Fruit fly (Drosophila melanogaster) whole organism, embryonic: Measurements from ENCODE around the gene Ppat-Dpck.

Source experiments
- Aef1 ChIP-seq: fragments of 200-800 bp; sonication (Bioruptor generic); IDR thresholded peaks from 3 replicates; pipeline ENCODE4 v1.3.6; 2022; ENCODE audit warnings: missing biosample characterization, missing genetic modification characterization
- Antp ChIP-seq: fragments of 200-800 bp; sonication (Bioruptor generic); optimal IDR thresholded peaks from 3 replicates; lab custom pipeline; 2016; ENCODE audit warnings: missing biosample characterization, missing genetic modification characterization
- B-H2 ChIP-seq: fragments of 200-800 bp; sonication (Bioruptor generic); optimal IDR thresholded peaks from 2 replicates; lab custom pipeline; 2018; ENCODE audit warnings: missing biosample characterization, mild to moderate bottlenecking, missing genetic modification characterization
- CG10209 ChIP-seq: fragments of 200-800 bp; sonication (Bioruptor generic); optimal IDR thresholded peaks from 3 replicates; lab custom pipeline; 2017; ENCODE audit warnings: missing biosample characterization, mild to moderate bottlenecking, missing genetic modification characterization, missing genetic modification reagents
- CG10959 ChIP-seq: fragments of 200-800 bp; sonication (Bioruptor generic); IDR thresholded peaks from 2 replicates; pipeline ENCODE4 v1.3.6; 2022; ENCODE audit warnings: missing biosample characterization, missing genetic modification characterization
- CG11247 ChIP-seq: fragments of 200-800 bp; sonication (Bioruptor generic); IDR thresholded peaks from 2 replicates; pipeline ENCODE4 v1.3.6; 2022; ENCODE audit warnings: missing biosample characterization, missing genetic modification characterization
- CG12104 ChIP-seq: fragments of 200-800 bp; sonication (Bioruptor generic); optimal IDR thresholded peaks from 3 replicates; lab custom pipeline; 2016; ENCODE audit warnings: missing biosample characterization, missing genetic modification characterization
- CG12391 ChIP-seq: fragments of 200-800 bp; sonication (Bioruptor generic); optimal IDR thresholded peaks from 3 replicates; lab custom pipeline; 2018; ENCODE audit warnings: missing biosample characterization, mild to moderate bottlenecking, missing genetic modification characterization, moderate library complexity
- CG12659 ChIP-seq: fragments of 200-800 bp; sonication (Bioruptor generic); optimal IDR thresholded peaks from 3 replicates; lab custom pipeline; 2017; ENCODE audit warnings: mild to moderate bottlenecking, missing biosample characterization, missing genetic modification reagents, missing genetic modification characterization
- CG14050 ChIP-seq: fragments of 200-800 bp; sonication (Bioruptor generic); IDR thresholded peaks from 3 replicates; pipeline ENCODE4 v1.3.6; 2022; ENCODE audit warnings: missing biosample characterization, missing genetic modification characterization
- CG14710 ChIP-seq: fragments of 200-800 bp; sonication (Bioruptor generic); optimal IDR thresholded peaks from 3 replicates; lab custom pipeline; 2019; ENCODE audit warnings: missing biosample characterization, mild to moderate bottlenecking, missing genetic modification characterization, moderate library complexity
- CG16779 ChIP-seq: fragments of 200-800 bp; sonication (Bioruptor generic); IDR thresholded peaks from 2 replicates; pipeline ENCODE4 v1.3.6; 2022; ENCODE audit warnings: missing biosample characterization, missing genetic modification characterization
- CG17328 ChIP-seq: fragments of 200-800 bp; sonication (Bioruptor generic); IDR thresholded peaks from 2 replicates; pipeline ENCODE4 v1.3.6; 2022; ENCODE audit warnings: missing biosample characterization, missing genetic modification characterization
- CG30403 ChIP-seq: fragments of 200-800 bp; sonication (Bioruptor generic); optimal IDR thresholded peaks from 3 replicates; lab custom pipeline; 2016; ENCODE audit warnings: missing biosample characterization, missing genetic modification characterization
- CG31388 ChIP-seq: fragments of 200-800 bp; sonication (Bioruptor generic); optimal IDR thresholded peaks from 2 replicates; lab custom pipeline; 2016; ENCODE audit warnings: missing biosample characterization, missing genetic modification characterization
- CG32532 ChIP-seq: fragments of 200-800 bp; sonication (Bioruptor generic); IDR thresholded peaks from 2 replicates; pipeline ENCODE4 v1.3.6; 2022; ENCODE audit warnings: missing biosample characterization, missing genetic modification characterization
- CG4328 ChIP-seq: fragments of 200-800 bp; sonication (Bioruptor generic); optimal IDR thresholded peaks from 3 replicates; lab custom pipeline; 2017; ENCODE audit warnings: missing biosample characterization, missing genetic modification reagents, missing genetic modification characterization
- CG4404 ChIP-seq: fragments of 200-800 bp; sonication (Bioruptor generic); IDR thresholded peaks from 2 replicates; pipeline ENCODE4 v1.3.6; 2022; ENCODE audit warnings: missing biosample characterization, missing genetic modification characterization
- CG8924 ChIP-seq: fragments of 200-800 bp; optimal IDR thresholded peaks from 3 replicates; lab custom pipeline; 2019; ENCODE audit warnings: missing biosample characterization, mild to moderate bottlenecking, missing genetic modification characterization, moderate library complexity
- CG9609 ChIP-seq: fragments of 200-800 bp; sonication (Bioruptor generic); optimal IDR thresholded peaks from 3 replicates; lab custom pipeline; 2016; ENCODE audit warnings: missing biosample characterization, missing genetic modification characterization
- D19B ChIP-seq: fragments of 200-800 bp; sonication (Bioruptor generic); optimal IDR thresholded peaks from 2 replicates; lab custom pipeline; 2017; ENCODE audit warnings: missing biosample characterization, mild to moderate bottlenecking, missing genetic modification characterization
- Ets65A ChIP-seq: fragments of 200-800 bp; sonication (Bioruptor generic); peaks from one replicate; lab custom pipeline; 2016; ENCODE audit warnings: missing biosample characterization, missing genetic modification characterization
- Gug ChIP-seq: fragments of 200-800 bp; sonication (Bioruptor generic); IDR thresholded peaks from 4 replicates; pipeline ENCODE4 v1.3.6; 2022; ENCODE audit warnings: missing biosample characterization, missing genetic modification characterization
- H15 ChIP-seq: fragments of 200-800 bp; sonication (Bioruptor generic); IDR thresholded peaks from 3 replicates; pipeline ENCODE4 v1.3.6; 2022; ENCODE audit warnings: missing biosample characterization, missing genetic modification characterization
- MESR4 ChIP-seq: fragments of 200-800 bp; sonication (Bioruptor generic); optimal IDR thresholded peaks from 2 replicates; lab custom pipeline; 2018; ENCODE audit warnings: missing biosample characterization, mild to moderate bottlenecking, missing genetic modification characterization, moderate library complexity
- Med ChIP-seq: fragments of 200-800 bp; sonication (Bioruptor generic); peaks from one replicate; lab custom pipeline; 2016; ENCODE audit warnings: missing biosample characterization, missing genetic modification characterization, mild to moderate bottlenecking, inconsistent platforms, moderate library complexity
- Mes4 ChIP-seq: fragments of 200-800 bp; sonication (Bioruptor generic); optimal IDR thresholded peaks from 2 replicates; lab custom pipeline; 2016; ENCODE audit warnings: missing biosample characterization, missing genetic modification characterization
- Nf-YC ChIP-seq: fragments of 200-800 bp; optimal IDR thresholded peaks from 3 replicates; lab custom pipeline; 2019; ENCODE audit warnings: missing biosample characterization, mild to moderate bottlenecking, missing genetic modification characterization, moderate library complexity
- Opbp ChIP-seq: fragments of 200-800 bp; sonication (Bioruptor generic); IDR thresholded peaks from 3 replicates; pipeline ENCODE4 v1.3.6; 2022; ENCODE audit warnings: missing biosample characterization, missing genetic modification characterization; ENCODE audit not compliant: partially characterized antibody
- Ptx1 ChIP-seq: fragments of 200-800 bp; sonication (Bioruptor generic); IDR thresholded peaks from 2 replicates; pipeline ENCODE4 v1.3.6; 2022; ENCODE audit warnings: missing biosample characterization, missing genetic modification characterization
- Sox100B ChIP-seq: fragments of 200-800 bp; sonication (Bioruptor generic); optimal IDR thresholded peaks from 3 replicates; lab custom pipeline; 2018; ENCODE audit warnings: missing biosample characterization, mild to moderate bottlenecking, missing genetic modification characterization
- Ssrp ChIP-seq: fragments of 200-800 bp; sonication (Bioruptor generic); optimal IDR thresholded peaks from 2 replicates; lab custom pipeline; 2018; ENCODE audit warnings: missing biosample characterization, mild to moderate bottlenecking, missing genetic modification characterization, moderate library complexity
- Xbp1 ChIP-seq: fragments of 200-800 bp; sonication (Bioruptor generic); optimal IDR thresholded peaks from 3 replicates; lab custom pipeline; 2016; ENCODE audit warnings: missing biosample characterization, mild to moderate bottlenecking, missing genetic modification characterization
- Xrp1 ChIP-seq: fragments of 200-800 bp; sonication (Bioruptor generic); IDR thresholded peaks from 2 replicates; pipeline ENCODE4 v1.3.6; 2022; ENCODE audit warnings: missing biosample characterization, missing genetic modification characterization
- ara ChIP-seq: fragments of 200-800 bp; sonication (Bioruptor generic); IDR thresholded peaks from 2 replicates; pipeline ENCODE4 v1.3.6; 2022; ENCODE audit warnings: missing biosample characterization, missing genetic modification characterization
- ash1 ChIP-seq: fragments of 200-800 bp; sonication (Bioruptor generic); optimal IDR thresholded peaks from 2 replicates; lab custom pipeline; 2018; ENCODE audit warnings: missing biosample characterization, mild to moderate bottlenecking, missing genetic modification characterization
- bsh ChIP-seq, 2 experiments: fragments of 200-800 bp; sonication (Bioruptor generic); optimal IDR thresholded peaks; 2 replicates each; lab custom pipeline; 2017 to 2018; ENCODE audit warnings: mild to moderate bottlenecking in 2 of 2, missing biosample characterization in 2 of 2, missing genetic modification characterization in 2 of 2, moderate library complexity in 1 of 2
- chif ChIP-seq, 2 experiments: fragments of 200-800 bp; sonication (Bioruptor generic); optimal IDR thresholded peaks; 3 replicates each; lab custom pipeline; 2016; ENCODE audit warnings: missing biosample characterization in 2 of 2, missing genetic modification characterization in 2 of 2
- ci ChIP-seq: fragments of 200-800 bp; sonication (Bioruptor generic); IDR thresholded peaks from 3 replicates; pipeline ENCODE4 v1.3.6; 2022; ENCODE audit warnings: missing biosample characterization, missing genetic modification characterization
- dan ChIP-seq: fragments of 200-800 bp; sonication (Bioruptor generic); IDR thresholded peaks from 2 replicates; pipeline ENCODE4 v1.3.6; 2022; ENCODE audit warnings: missing biosample characterization, missing genetic modification characterization
- disco-r ChIP-seq: fragments of 200-800 bp; sonication (Bioruptor generic); optimal IDR thresholded peaks from 2 replicates; lab custom pipeline; 2016; ENCODE audit warnings: missing biosample characterization, missing genetic modification characterization
- dmrt11E ChIP-seq: fragments of 200-800 bp; sonication (Bioruptor generic); optimal IDR thresholded peaks from 3 replicates; lab custom pipeline; 2018; ENCODE audit warnings: missing biosample characterization, mild to moderate bottlenecking, missing genetic modification characterization, moderate library complexity
- ems ChIP-seq: fragments of 200-800 bp; sonication (Bioruptor generic); optimal IDR thresholded peaks from 3 replicates; lab custom pipeline; 2016; ENCODE audit warnings: missing biosample characterization, missing genetic modification characterization
- gro ChIP-seq: fragments of 200-800 bp; sonication (Bioruptor generic); optimal IDR thresholded peaks from 2 replicates; lab custom pipeline; 2016; ENCODE audit warnings: missing biosample characterization, missing genetic modification characterization
- hb ChIP-seq: fragments of 200-800 bp; sonication (Bioruptor generic); IDR thresholded peaks from 3 replicates; pipeline ENCODE4 v1.3.6; 2022; ENCODE audit warnings: missing biosample characterization, missing genetic modification characterization; ENCODE audit not compliant: partially characterized antibody
- jigr1 ChIP-seq: fragments of 200-800 bp; sonication (Bioruptor generic); IDR thresholded peaks from 3 replicates; pipeline ENCODE4 v1.3.6; 2022; ENCODE audit warnings: missing biosample characterization, missing genetic modification characterization
- lmd ChIP-seq: fragments of 200-800 bp; sonication (Bioruptor generic); IDR thresholded peaks from 2 replicates; pipeline ENCODE4 v1.3.6; 2022; ENCODE audit warnings: missing biosample characterization, missing genetic modification characterization
- psq ChIP-seq: fragments of 200-800 bp; sonication (Bioruptor generic); optimal IDR thresholded peaks from 2 replicates; lab custom pipeline; 2017; ENCODE audit warnings: missing biosample characterization, missing genetic modification characterization
- sens ChIP-seq: fragments of 200-800 bp; sonication (Bioruptor generic); peaks from one replicate; lab custom pipeline; 2016; ENCODE audit warnings: missing biosample characterization, missing genetic modification characterization
- slbo ChIP-seq: fragments of 200-800 bp; sonication (Bioruptor generic); IDR thresholded peaks from 2 replicates; pipeline ENCODE4 v1.3.6; 2022; ENCODE audit warnings: missing biosample characterization, missing genetic modification characterization
- tgo ChIP-seq: fragments of 200-800 bp; sonication (Bioruptor generic); IDR thresholded peaks from 3 replicates; pipeline ENCODE4 v1.3.6; 2022; ENCODE audit warnings: missing biosample characterization, missing genetic modification characterization
- wdn ChIP-seq: fragments of 200-800 bp; sonication (Bioruptor generic); IDR thresholded peaks from 2 replicates; pipeline ENCODE4 v1.3.6; 2022; ENCODE audit warnings: missing biosample characterization, missing genetic modification characterization

The Ppat-Dpck gene

DNA sequence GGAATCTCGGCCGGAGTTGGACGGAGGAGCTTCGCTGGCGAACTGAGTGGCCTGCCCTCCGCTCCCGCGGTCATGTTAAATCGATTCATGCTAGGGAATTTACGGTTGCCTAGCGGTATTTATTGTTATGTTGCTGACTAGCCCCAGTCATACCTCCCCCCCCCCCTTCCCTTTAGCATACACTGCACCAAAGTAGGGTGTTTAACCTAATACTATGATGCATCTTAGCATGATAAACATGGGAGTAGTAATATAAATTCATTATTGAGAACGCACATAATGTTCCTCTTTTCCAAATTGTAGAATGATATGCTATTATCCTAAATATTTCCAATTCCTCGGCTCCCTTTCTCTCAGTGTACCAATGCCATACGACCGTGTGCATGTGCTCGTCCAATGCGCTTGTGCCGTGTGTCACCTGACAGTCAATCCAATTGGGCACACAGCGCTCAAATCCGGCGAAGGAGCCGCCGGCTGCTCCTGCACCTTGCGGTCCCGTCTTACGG, 28.0 kb upstream of the Ppat-Dpck start, which contains the start of gene Tektin-C (continued):
- TF ChIP-seq CG16779 (GFP tag; lab: Robert Waterston, UW): 0 out of 2 replicates have a peak, but pooled peaks have one; percentile 6
- TF ChIP-seq CG17328 (GFP tag; lab: Robert Waterston, UW): peak; percentile 62
- TF ChIP-seq ems (GFP tag; lab: Kevin White, UChicago): peak; percentile 25
- TF ChIP-seq psq (GFP tag; lab: Kevin White, UChicago): no peak
- TF ChIP-seq H15 (GFP tag; lab: Robert Waterston, UW): peak; percentile 51; the same call in 1 of the 3 replicates
- peak; percentile 9 for TF ChIP-seq Xbp1 (GFP tag; lab: Kevin White, UChicago)
- 0 out of 3 replicates have a peak, but pooled peaks have one; percentile 27 for TF ChIP-seq tgo (GFP tag; lab: Robert Waterston, UW)
- no peak for TF ChIP-seq dan (GFP tag; lab: Robert Waterston, UW)
- no peak for TF ChIP-seq Nf-YC (tag; lab: Kevin White, UChicago)
- TF ChIP-seq wdn (GFP tag; lab: Robert Waterston, UW): no peak
- peak in 1 of 2 experiments; percentile 19 for TF ChIP-seq bsh (GFP tag; optimal IDR thresholded peaks at IDR 0.05; lab: Kevin White, UChicago)
- 0 out of 2 replicates have a peak, but pooled peaks have one; percentile 27 for TF ChIP-seq slbo
- no peak for TF ChIP-seq CG12104
- TF ChIP-seq Xrp1 (GFP tag; lab: Robert Waterston, UW): peak; percentile 57; the same call in 1 of the 2 replicates
- TF ChIP-seq chif (GFP tag; optimal IDR thresholded peaks at IDR 0.05; lab: Kevin White, UChicago): peak in 1 of 2 experiments; percentile 15
- TF ChIP-seq Ssrp (tag; lab: Kevin White, UChicago): no peak
- 0 out of 2 replicates have a peak, but pooled peaks have one; percentile 20 for TF ChIP-seq CG10959 (GFP tag; lab: Robert Waterston, UW)
- TF ChIP-seq D19B (GFP tag; lab: Kevin White, UChicago): no peak
- TF ChIP-seq lmd: peak; percentile 43
- TF ChIP-seq CG11247 (GFP tag; lab: Robert Waterston, UW): 0 out of 2 replicates have a peak, but pooled peaks have one; percentile 33
- TF ChIP-seq CG14050 (GFP tag; lab: Robert Waterston, UW): peak; percentile 10; the same call in 1 of the 3 replicates
- 0 out of 4 replicates have a peak, but pooled peaks have one; percentile 26 for TF ChIP-seq Gug (GFP tag; lab: Robert Waterston, UW)
- peak; percentile 70; the same call in 2 of the 3 replicates for TF ChIP-seq ci (GFP tag; lab: Robert Waterston, UW)
- TF ChIP-seq CG12391 (tag; lab: Kevin White, UChicago): peak; percentile 13
- 0 out of 2 replicates have a peak, but pooled peaks have one; percentile 5 for TF ChIP-seq Ptx1 (GFP tag; lab: Robert Waterston, UW)
- no peak for TF ChIP-seq CG14710
- no peak for TF ChIP-seq Aef1 (GFP tag; lab: Robert Waterston, UW)
- peak; percentile 9 for TF ChIP-seq dmrt11E (tag; lab: Kevin White, UChicago)
- peak; percentile 74 for TF ChIP-seq Ets65A (GFP tag; lab: Kevin White, UChicago)
- TF ChIP-seq sens (GFP tag; lab: Kevin White, UChicago): peak; percentile 48
- TF ChIP-seq CG30403 (GFP tag; lab: Kevin White, UChicago): no peak
- no peak for TF ChIP-seq Sox100B
- peak; percentile 2 for TF ChIP-seq Antp (GFP tag; lab: Kevin White, UChicago)
- TF ChIP-seq jigr1 (GFP tag; lab: Robert Waterston, UW): no peak
- TF ChIP-seq CG4404: peak; percentile 34; the same call in 1 of the 2 replicates

dm6 chr3L:5793967-5794366, 25.4 kb upstream of the Ppat-Dpck start, which contains the start of gene Bre1:
TSS of gene Bre1 (minus strand) at chr3L:5794192.
- TF ChIP-seq CG32532 (GFP tag; lab: Robert Waterston, UW) (no peak), MESR4 (GFP tag; lab: Kevin White, UChicago) (peak; percentile 87), disco-r (GFP tag; lab: Kevin White, UChicago) (no peak), CG12659 (peak; percentile 64), B-H2 (peak; percentile 11), CG8924 (no peak), ara (no peak), hb (0 out of 3 replicates have a peak, but pooled peaks have one; percentile 55), Opbp (GFP tag; lab: Robert Waterston, UW) (peak; percentile 82), CG4328 (GFP tag; lab: Kevin White, UChicago) (no peak), Mes4 (no peak), Med (peak; percentile 50), CG10209 (GFP tag; lab: Kevin White, UChicago) (no peak), CG9609 (GFP tag; lab: Kevin White, UChicago) (no peak), CG31388 (GFP tag; lab: Kevin White, UChicago) (no peak), ash1 (no peak), gro (GFP tag; lab: Kevin White, UChicago) (peak; percentile 39)
